Fruit fly (Drosophila melanogaster) whole organism, embryonic: Measurements from ENCODE around the gene CG43136.

Experiments used
- Awh ChIP-seq: fragments of 200-800 bp; sonication (Bioruptor generic); IDR thresholded peaks from 2 replicates; pipeline ENCODE4, ENCODE4 v1.3.6; 2022; ENCODE audit warnings: missing biosample characterization, missing genetic modification characterization
- Bdp1 ChIP-seq: fragments of 200-800 bp; sonication (Bioruptor generic); optimal IDR thresholded peaks from 3 replicates; lab custom pipeline; 2016; ENCODE audit warnings: missing biosample characterization, missing genetic modification characterization
- Blimp-1 ChIP-seq: fragments of 200-800 bp; sonication (Bioruptor generic); optimal IDR thresholded peaks from 3 replicates; lab custom pipeline; 2018; ENCODE audit warnings: missing biosample characterization, missing genetic modification characterization, mild to moderate bottlenecking, moderate library complexity, missing genetic modification reagents
- CG1024 ChIP-seq: fragments of 200-800 bp; sonication (Bioruptor generic); IDR thresholded peaks from 2 replicates; pipeline ENCODE4 v1.3.6; 2022; ENCODE audit warnings: missing biosample characterization, missing genetic modification characterization
- CG10654 ChIP-seq: fragments of 200-800 bp; sonication (Bioruptor generic); optimal IDR thresholded peaks from 2 replicates; lab custom pipeline; 2016; ENCODE audit warnings: missing biosample characterization, missing genetic modification characterization
- CG11695 ChIP-seq: fragments of 200-800 bp; sonication (Bioruptor generic); IDR thresholded peaks from 3 replicates; pipeline ENCODE4 v1.3.6; 2022; ENCODE audit warnings: missing biosample characterization, missing genetic modification characterization
- CG15011 ChIP-seq: fragments of 200-800 bp; sonication (Bioruptor generic); optimal IDR thresholded peaks from 3 replicates; lab custom pipeline; 2018; ENCODE audit warnings: missing biosample characterization, mild to moderate bottlenecking, missing genetic modification characterization
- CG16813 ChIP-seq: fragments of 200-800 bp; sonication (Bioruptor generic); IDR thresholded peaks from 3 replicates; pipeline ENCODE4 v1.3.6; 2022; ENCODE audit warnings: missing biosample characterization, missing genetic modification characterization; ENCODE audit not compliant: partially characterized antibody
- CG17361 ChIP-seq: fragments of 200-800 bp; sonication (Bioruptor generic); IDR thresholded peaks from 3 replicates; pipeline ENCODE4 v1.3.6; 2022; ENCODE audit warnings: missing biosample characterization, missing genetic modification characterization
- CG32532 ChIP-seq: fragments of 200-800 bp; sonication (Bioruptor generic); IDR thresholded peaks from 2 replicates; pipeline ENCODE4 v1.3.6; 2022; ENCODE audit warnings: missing biosample characterization, missing genetic modification characterization
- CG34376 ChIP-seq: fragments of 200-800 bp; sonication (Bioruptor generic); optimal IDR thresholded peaks from 2 replicates; lab custom pipeline; 2018; ENCODE audit warnings: missing biosample characterization, mild to moderate bottlenecking, missing genetic modification characterization
- CG3995 ChIP-seq: fragments of 200-800 bp; sonication (Bioruptor generic); optimal IDR thresholded peaks from 3 replicates; lab custom pipeline; 2016; ENCODE audit warnings: missing biosample characterization, missing genetic modification characterization
- CG4282 ChIP-seq: fragments of 200-800 bp; sonication (Bioruptor generic); optimal IDR thresholded peaks from 2 replicates; lab custom pipeline; 2016; ENCODE audit warnings: missing biosample characterization, missing genetic modification characterization
- CG4707 ChIP-seq: fragments of 200-800 bp; sonication (Bioruptor generic); optimal IDR thresholded peaks from 2 replicates; lab custom pipeline; 2018; ENCODE audit warnings: missing biosample characterization, mild to moderate bottlenecking, missing genetic modification characterization, moderate library complexity
- CG4820 ChIP-seq: fragments of 200-800 bp; sonication (Bioruptor generic); optimal IDR thresholded peaks from 3 replicates; lab custom pipeline; 2016; ENCODE audit warnings: missing biosample characterization, missing genetic modification characterization
- CG6272 ChIP-seq: fragments of 200-800 bp; sonication (Bioruptor generic); IDR thresholded peaks from 2 replicates; pipeline ENCODE4 v1.3.6; 2022; ENCODE audit warnings: missing biosample characterization, missing genetic modification characterization
- CG6854 ChIP-seq: fragments of 200-800 bp; sonication (Bioruptor generic); optimal IDR thresholded peaks from 3 replicates; lab custom pipeline; 2017; ENCODE audit warnings: missing biosample characterization, mild to moderate bottlenecking, missing genetic modification characterization
- CG9437 ChIP-seq: fragments of 200-800 bp; sonication (Bioruptor generic); optimal IDR thresholded peaks from 2 replicates; lab custom pipeline; 2018; ENCODE audit warnings: missing biosample characterization, mild to moderate bottlenecking, missing genetic modification characterization
- CG9797 ChIP-seq: fragments of 200-800 bp; sonication (Bioruptor generic); optimal IDR thresholded peaks from 3 replicates; lab custom pipeline; 2018; ENCODE audit warnings: missing biosample characterization, mild to moderate bottlenecking, missing genetic modification characterization
- Chrac-16 ChIP-seq: fragments of 200-800 bp; sonication (Bioruptor generic); optimal IDR thresholded peaks from 3 replicates; lab custom pipeline; 2016; ENCODE audit warnings: missing biosample characterization, missing genetic modification characterization
- Dad ChIP-seq: fragments of 200-800 bp; sonication (Bioruptor generic); optimal IDR thresholded peaks from 3 replicates; lab custom pipeline; 2016; ENCODE audit warnings: missing biosample characterization, missing genetic modification characterization
- Deaf1 ChIP-seq: fragments of 200-800 bp; optimal IDR thresholded peaks from 3 replicates; lab custom pipeline; 2019; ENCODE audit warnings: missing biosample characterization, mild to moderate bottlenecking, missing genetic modification characterization, moderate library complexity
- Dek ChIP-seq: fragments of 200-800 bp; sonication (Bioruptor generic); optimal IDR thresholded peaks from 3 replicates; lab custom pipeline; 2019; ENCODE audit warnings: missing biosample characterization, mild to moderate bottlenecking, missing genetic modification characterization, moderate library complexity
- Dfd ChIP-seq, 2 experiments: fragments of >200 bp; optimal IDR thresholded peaks; 2 replicates each; lab custom pipeline; 2017; ENCODE audit warnings: missing biosample characterization in 2 of 2, missing genetic modification characterization in 2 of 2
- Doc3 ChIP-seq: fragments of 200-800 bp; sonication (Bioruptor generic); IDR thresholded peaks from 3 replicates; pipeline ENCODE4 v1.3.6; 2022; ENCODE audit warnings: missing biosample characterization, missing genetic modification characterization; ENCODE audit not compliant: partially characterized antibody
- Fer3 ChIP-seq: fragments of 200-800 bp; sonication (Bioruptor generic); optimal IDR thresholded peaks from 2 replicates; lab custom pipeline; 2018; ENCODE audit warnings: missing biosample characterization, mild to moderate bottlenecking, missing genetic modification characterization, moderate library complexity
- HLH54F ChIP-seq: fragments of 200-800 bp; sonication (Bioruptor generic); optimal IDR thresholded peaks from 3 replicates; lab custom pipeline; 2016; ENCODE audit warnings: missing biosample characterization, missing genetic modification characterization
- HmgD ChIP-seq: fragments of 200-800 bp; sonication (Bioruptor generic); optimal IDR thresholded peaks from 3 replicates; lab custom pipeline; 2016; ENCODE audit warnings: missing biosample characterization, missing genetic modification characterization
- Hr78 ChIP-seq, 2 experiments: fragments of 200-800 bp in 1 of 2; fragments of >200 bp in 1 of 2; sonication (Bioruptor generic) in 1 of 2; optimal IDR thresholded peaks; 2 replicates each; lab custom pipeline; 2017 to 2019; ENCODE audit warnings: missing biosample characterization in 2 of 2, missing genetic modification characterization in 2 of 2, mild to moderate bottlenecking in 1 of 2, moderate library complexity in 1 of 2
- Jarid2 ChIP-seq: fragments of 200-800 bp; sonication (Bioruptor generic); optimal IDR thresholded peaks from 3 replicates; lab custom pipeline; 2017; ENCODE audit warnings: mild to moderate bottlenecking, missing biosample characterization, missing genetic modification reagents, missing genetic modification characterization
- Meics ChIP-seq: fragments of 200-800 bp; sonication (Bioruptor generic); optimal IDR thresholded peaks from 2 replicates; lab custom pipeline; 2017; ENCODE audit warnings: missing biosample characterization, mild to moderate bottlenecking, missing genetic modification characterization
- Oli ChIP-seq: fragments of 200-800 bp; sonication (Bioruptor generic); optimal IDR thresholded peaks from 2 replicates; lab custom pipeline; 2018; ENCODE audit warnings: missing biosample characterization, mild to moderate bottlenecking, missing genetic modification characterization, moderate library complexity
- Sry-δ ChIP-seq: fragments of 200-800 bp; sonication (Bioruptor generic); optimal IDR thresholded peaks from 2 replicates; lab custom pipeline; 2016; ENCODE audit warnings: missing biosample characterization, missing genetic modification characterization
- ac ChIP-seq: fragments of 200-800 bp; sonication (Bioruptor generic); optimal IDR thresholded peaks from 3 replicates; lab custom pipeline; 2017; ENCODE audit warnings: missing biosample characterization, mild to moderate bottlenecking, missing genetic modification characterization
- az2 ChIP-seq: fragments of 200-800 bp; sonication (Bioruptor generic); optimal IDR thresholded peaks from 3 replicates; lab custom pipeline; 2016; ENCODE audit warnings: missing biosample characterization, missing genetic modification characterization
- fd96Cb ChIP-seq: fragments of 200-800 bp; sonication (Bioruptor generic); optimal IDR thresholded peaks from 2 replicates; lab custom pipeline; 2018; ENCODE audit warnings: missing biosample characterization, mild to moderate bottlenecking, missing genetic modification characterization, moderate library complexity
- ftz-f1 ChIP-seq: fragments of 200-800 bp; sonication (Bioruptor generic); optimal IDR thresholded peaks from 2 replicates; lab custom pipeline; 2016; ENCODE audit warnings: missing biosample characterization, missing genetic modification characterization
- grn ChIP-seq: fragments of 200-800 bp; sonication (Bioruptor generic); optimal IDR thresholded peaks from 3 replicates; lab custom pipeline; 2017; ENCODE audit warnings: missing biosample characterization, missing genetic modification characterization
- h ChIP-seq: fragments of >200 bp; optimal IDR thresholded peaks from 2 replicates; lab custom pipeline; 2017
- hb ChIP-seq: fragments of 200-800 bp; sonication (Bioruptor generic); IDR thresholded peaks from 3 replicates; pipeline ENCODE4 v1.3.6; 2022; ENCODE audit warnings: missing biosample characterization, missing genetic modification characterization; ENCODE audit not compliant: partially characterized antibody
- nerfin-1 ChIP-seq: fragments of 200-800 bp; sonication (Bioruptor generic); optimal IDR thresholded peaks from 3 replicates; lab custom pipeline; 2019; ENCODE audit warnings: missing biosample characterization, mild to moderate bottlenecking, missing genetic modification characterization, moderate library complexity
- nmo ChIP-seq: fragments of 200-800 bp; sonication (Bioruptor generic); optimal IDR thresholded peaks from 2 replicates; lab custom pipeline; 2018; ENCODE audit warnings: missing biosample characterization, mild to moderate bottlenecking, missing genetic modification characterization, moderate library complexity
- nom ChIP-seq: fragments of 200-800 bp; sonication (Bioruptor generic); optimal IDR thresholded peaks from 2 replicates; lab custom pipeline; 2017; ENCODE audit warnings: missing biosample characterization, missing genetic modification characterization, mild to moderate bottlenecking, moderate library complexity, missing genetic modification reagents
- sc ChIP-seq, 3 experiments: fragments of >200 bp in 2 of 3; fragments of 200-800 bp in 1 of 3; sonication (Bioruptor generic) in 1 of 3; optimal IDR thresholded peaks; 2 replicates in 2 of 3; 3 replicates in 1 of 3; lab custom pipeline; 2017; ENCODE audit warnings: mild to moderate bottlenecking in 1 of 3, missing biosample characterization in 1 of 3, missing genetic modification characterization in 1 of 3, missing genetic modification reagents in 1 of 3
- slbo ChIP-seq: fragments of 200-800 bp; sonication (Bioruptor generic); IDR thresholded peaks from 2 replicates; pipeline ENCODE4 v1.3.6; 2022; ENCODE audit warnings: missing biosample characterization, missing genetic modification characterization
- sr ChIP-seq: fragments of 200-800 bp; sonication (Bioruptor generic); IDR thresholded peaks from 3 replicates; pipeline ENCODE4 v1.3.6; 2022; ENCODE audit warnings: missing biosample characterization, missing genetic modification characterization
- tna ChIP-seq: fragments of 200-800 bp; sonication (Bioruptor generic); IDR thresholded peaks from 2 replicates; pipeline ENCODE4 v1.3.6; 2022; ENCODE audit warnings: missing biosample characterization, missing genetic modification characterization; ENCODE audit not compliant: partially characterized antibody

The CG43136 gene

dm6 chrX:5900146-5901093, 46.9 kb downstream of the CG43136 start, which contains the start of gene Act5C (continued):
- TF ChIP-seq CG34376 (GFP tag; lab: Kevin White, UChicago) (peak; percentile 75), Fer3 (tag; lab: Kevin White, UChicago) (peak; percentile 93), Oli (peak; percentile 95), CG15011 (peak; percentile 86), ftz-f1 (GFP tag; lab: Kevin White, UChicago) (peak; percentile 11), CG32532 (GFP tag; lab: Robert Waterston, UW) (peak; percentile 92), Jarid2 (GFP tag; lab: Kevin White, UChicago) (peak; percentile 77), CG3995 (GFP tag; lab: Kevin White, UChicago) (peak; percentile 65), nom (peak; percentile 92), Dek (peak; percentile 91), ac (GFP tag; lab: Kevin White, UChicago) (peak; percentile 96), az2 (GFP tag; lab: Kevin White, UChicago) (peak; percentile 94), HmgD (GFP tag; lab: Kevin White, UChicago) (peak; percentile 91), CG4282 (GFP tag; lab: Kevin White, UChicago) (peak; percentile 79), slbo (GFP tag; lab: Robert Waterston, UW) (peak; percentile 94), CG6854 (GFP tag; lab: Kevin White, UChicago) (peak; percentile 86), HLH54F (GFP tag; lab: Kevin White, UChicago) (peak; percentile 90), Chrac-16 (peak; percentile 94), CG9437 (peak; percentile 86), Bdp1 (GFP tag; lab: Kevin White, UChicago) (peak; percentile 89), Blimp-1 (GFP tag; lab: Kevin White, UChicago) (peak; percentile 89), CG4707 (peak; percentile 92), Meics (GFP tag; lab: Kevin White, UChicago) (peak; percentile 93), CG4820 (peak; percentile 92), Dad (GFP tag; lab: Kevin White, UChicago) (peak; percentile 90), h (lab: Kevin White, UChicago) (no peak), nmo (GFP tag; lab: Kevin White, UChicago) (peak; percentile 95), Deaf1 (tag; lab: Kevin White, UChicago) (peak; percentile 64), tna (GFP tag; lab: Robert Waterston, UW) (no peak), sr (peak; percentile 83; the same call in 2 of the 3 replicates), CG1024 (GFP tag; lab: Robert Waterston, UW) (peak; percentile 83), nerfin-1 (tag; lab: Kevin White, UChicago) (peak; percentile 91), Awh (GFP tag; lab: Robert Waterston, UW) (peak; percentile 92), CG9797 (GFP tag; lab: Kevin White, UChicago) (peak; percentile 42), Dfd (GFP tag; optimal IDR thresholded peaks at IDR 0.05; lab: Kevin White, UChicago) (no peak), Doc3 (GFP tag; lab: Robert Waterston, UW) (no peak), CG11695 (GFP tag; lab: Robert Waterston, UW) (peak; percentile 90), Sry-δ (GFP tag; lab: Kevin White, UChicago) (peak; percentile 61), grn (peak; percentile 37), Hr78 (GFP tag; optimal IDR thresholded peaks at IDR 0.05; lab: Kevin White, UChicago) (peak in 1 of 2 experiments; percentile 71), CG6272 (GFP tag; lab: Robert Waterston, UW) (peak; percentile 88), hb (no peak), fd96Cb (tag; lab: Kevin White, UChicago) (peak; percentile 95), sc (optimal IDR thresholded peaks at IDR 0.05; lab: Kevin White, UChicago) (no peak), sc (GFP tag; optimal IDR thresholded peaks at IDR 0.05; lab: Kevin White, UChicago) (peak; percentile 84), CG10654 (peak; percentile 92), CG16813 (GFP tag; lab: Robert Waterston, UW) (no peak), CG17361 (peak; percentile 97)
